Worm (Caenorhabditis elegans) whole organism, young adult: Measurements from ENCODE around the gene C06H2.7.

Experiments used
- F33H1.4 ChIP-seq: fragments of 200-800 bp; sonication (Bioruptor generic); IDR thresholded peaks from 2 replicates; pipeline ENCODE4 v1.3.6; 2022; ENCODE audit warnings: missing genetic modification reagents, missing genetic modification characterization, missing compliant biosample characterization
- K11D2.4 ChIP-seq: fragments of 200-800 bp; sonication (Bioruptor generic); IDR thresholded peaks from 2 replicates; pipeline ENCODE4 v1.3.6; 2022; ENCODE audit warnings: missing genetic modification reagents, missing genetic modification characterization, missing compliant biosample characterization
- T07F8.4 ChIP-seq: sonication (generic microtip); optimal IDR thresholded peaks from 2 replicates; lab custom pipeline; 2016; ENCODE audit warnings: mild to moderate bottlenecking, missing genetic modification characterization, moderate library complexity, missing compliant biosample characterization
- ama-1 ChIP-seq, 3 experiments: fragments of 150-350 bp in 1 of 3; sonication (generic microtip) in 2 of 3; optimal IDR thresholded peaks; 2 replicates each; lab custom pipeline; 2014 to 2018; ENCODE audit warnings: missing biosample characterization in 2 of 3, missing genetic modification characterization in 2 of 3, missing genetic modification reagents in 2 of 3
- ceh-79 ChIP-seq: sonication (generic microtip); optimal IDR thresholded peaks from 2 replicates; lab custom pipeline; 2017; ENCODE audit warnings: mild to moderate bottlenecking, missing genetic modification characterization, missing compliant biosample characterization
- hsf-1 ChIP-seq: fragments of 200-800 bp; sonication (Bioruptor generic); IDR thresholded peaks from 2 replicates; pipeline ENCODE4 v1.3.6; 2022; ENCODE audit warnings: missing genetic modification reagents, missing genetic modification characterization, missing compliant biosample characterization
- unc-130 ChIP-seq: sonication (generic microtip); optimal IDR thresholded peaks from 2 replicates; lab custom pipeline; 2016; ENCODE audit warnings: missing genetic modification reagents, missing genetic modification characterization, missing compliant biosample characterization
- zim-3 ChIP-seq: sonication (generic microtip); optimal IDR thresholded peaks from 2 replicates; lab custom pipeline; 2017; ENCODE audit warnings: mild to moderate bottlenecking, missing genetic modification characterization, moderate library complexity, missing compliant biosample characterization
- ztf-22 ChIP-seq: fragments of 200-800 bp; sonication (Bioruptor generic); optimal IDR thresholded peaks from 2 replicates; lab custom pipeline; 2018; ENCODE audit warnings: mild to moderate bottlenecking, missing genetic modification characterization, moderate library complexity, missing compliant biosample characterization
- ztf-25 ChIP-seq: fragments of 200-800 bp; sonication (Bioruptor generic); IDR thresholded peaks from 2 replicates; pipeline ENCODE4 v1.3.6; 2022; ENCODE audit warnings: missing genetic modification reagents, missing genetic modification characterization, missing compliant biosample characterization

DNA sequence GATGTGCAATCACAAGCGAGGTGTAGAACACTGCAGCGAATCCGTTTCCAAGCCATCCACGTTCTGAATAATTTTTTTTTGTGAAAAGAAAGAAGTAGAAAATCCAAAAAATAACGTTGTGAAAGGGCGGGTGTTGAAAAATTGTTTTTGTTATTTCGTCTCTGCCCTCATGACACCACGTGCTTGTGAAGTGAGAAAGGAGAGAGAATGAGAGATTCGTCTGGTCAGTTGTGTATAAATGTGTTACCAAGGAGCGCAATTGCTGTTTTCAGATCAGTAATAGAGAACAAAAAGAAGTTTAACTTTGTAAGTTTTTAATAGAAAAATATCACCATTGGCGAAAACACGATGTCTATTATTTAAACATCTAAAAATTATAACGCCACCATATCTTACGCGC is 23.3 kb downstream of the C06H2.7 start:
- no peak for TF ChIP-seq zim-3 (tag; lab: Kevin White, UChicago)
- TF ChIP-seq ama-1 (optimal IDR thresholded peaks at IDR 0.05; lab: Kevin White, UChicago), result no peak
- TF ChIP-seq ama-1 (GFP tag; optimal IDR thresholded peaks at IDR 0.05; lab: Kevin White, UChicago), result no peak
- TF ChIP-seq K11D2.4 (GFP tag; lab: Robert Waterston, UW), result no peak
- no peak for TF ChIP-seq ztf-25 (GFP tag; lab: Robert Waterston, UW)
- TF ChIP-seq ztf-22, result no peak
- no peak for TF ChIP-seq hsf-1 (GFP tag; lab: Robert Waterston, UW)
- no peak for TF ChIP-seq ceh-79 (tag; lab: Kevin White, UChicago)
- TF ChIP-seq T07F8.4 (tag; lab: Kevin White, UChicago), result no peak
- TF ChIP-seq unc-130 (GFP tag; lab: Kevin White, UChicago), result no peak
- TF ChIP-seq F33H1.4 (GFP tag; lab: Robert Waterston, UW), result no peak
